Worm (Caenorhabditis elegans): ENCODE data around the gene Y62F5A.10.

- TF ChIP-seq ceh-83 (GFP tag; optimal IDR thresholded peaks at IDR 0.05) (no peak), elt-3 (tag; optimal IDR thresholded peaks at IDR 0.05) (no peak), lin-13 (tag; optimal IDR thresholded peaks at IDR 0.05) (no peak)
These were observed 8.5 kb upstream of the Y62F5A.10 start for ce11 chrII:11512921-11513320.

All from whole organism, mixed stage, embryonic.